Fruit fly (Drosophila melanogaster): ENCODE results near the gene TTLL3A.
A peak's percentile ranks its signal among the peaks of the same experiment; 100 is the strongest.

Gene TTLL3A

DNA sequence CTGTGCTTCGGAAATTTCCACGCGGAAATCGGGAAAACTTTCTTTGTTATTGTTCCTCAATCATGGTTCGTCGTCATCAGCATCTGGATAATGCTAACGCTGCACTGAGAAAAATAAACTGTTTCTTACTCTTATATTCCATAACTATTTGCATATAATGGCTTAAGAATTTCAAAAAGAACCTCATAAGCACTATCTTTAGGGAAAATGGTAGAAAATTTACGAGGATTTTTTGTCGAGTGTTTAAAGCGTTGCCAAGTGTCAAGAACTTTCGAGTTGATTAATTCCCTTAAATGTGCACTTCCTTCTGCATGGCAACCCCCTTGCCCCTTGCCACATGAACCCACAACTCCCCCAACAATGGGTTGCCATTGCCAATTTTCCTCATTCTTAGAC is 48.0 kb upstream of the TTLL3A start (continued):
- peak; percentile 29 for TF ChIP-seq repo (GFP tag; optimal IDR thresholded peaks at IDR 0.05)
- no peak for TF ChIP-seq pnt (GFP tag; optimal IDR thresholded peaks at IDR 0.05)
- TF ChIP-seq Oli (tag; optimal IDR thresholded peaks at IDR 0.05): peak; percentile 75
- no peak for TF ChIP-seq nom (GFP tag; optimal IDR thresholded peaks at IDR 0.05)
- TF ChIP-seq Neu2 (GFP tag; optimal IDR thresholded peaks at IDR 0.05; ENCODE audit: borderline replicate concordance): no peak
- peak; percentile 62 for TF ChIP-seq dati (GFP tag; IDR thresholded peaks at IDR 0.05)
- peak; percentile 57 for TF ChIP-seq tio (GFP tag; optimal IDR thresholded peaks at IDR 0.05)
- TF ChIP-seq CG4282 (GFP tag; optimal IDR thresholded peaks at IDR 0.05): no peak
- TF ChIP-seq fru (optimal IDR thresholded peaks at IDR 0.05): no peak
- TF ChIP-seq Sox100B (GFP tag; optimal IDR thresholded peaks at IDR 0.05): peak; percentile 64
- TF ChIP-seq PHDP (tag; optimal IDR thresholded peaks at IDR 0.05): peak; percentile 71
- TF ChIP-seq CG14965 (GFP tag; optimal IDR thresholded peaks at IDR 0.05; ENCODE audit: borderline replicate concordance): no peak
- no peak for TF ChIP-seq nau (GFP tag; optimal IDR thresholded peaks at IDR 0.05)
- TF ChIP-seq insv (GFP tag; optimal IDR thresholded peaks at IDR 0.05): no peak
- no peak for TF ChIP-seq Sry-β (GFP tag; optimal IDR thresholded peaks at IDR 0.05)
- peak; percentile 44 for TF ChIP-seq CG9932 (GFP tag; IDR thresholded peaks at IDR 0.05)
- peak; percentile 12 for TF ChIP-seq Mad (GFP tag; optimal IDR thresholded peaks at IDR 0.05)
- TF ChIP-seq Sox102F (GFP tag; optimal IDR thresholded peaks at IDR 0.05): peak; percentile 78
- TF ChIP-seq CG10321 (GFP tag; IDR thresholded peaks at IDR 0.05): no peak
- no peak for TF ChIP-seq crp (GFP tag; optimal IDR thresholded peaks at IDR 0.05)
- TF ChIP-seq Jarid2 (GFP tag; optimal IDR thresholded peaks at IDR 0.05): no peak
- TF ChIP-seq ase (GFP tag; IDR thresholded peaks at IDR 0.05): 0 out of 3 replicates have a peak, but pooled peaks have one; percentile 50
- no peak for TF ChIP-seq toy (GFP tag; IDR thresholded peaks at IDR 0.05)
- TF ChIP-seq mirr (GFP tag; optimal IDR thresholded peaks at IDR 0.05): no peak
- peak; percentile 9 for TF ChIP-seq org-1 (GFP tag; optimal IDR thresholded peaks at IDR 0.05)
- no peak for TF ChIP-seq pros (GFP tag; optimal IDR thresholded peaks at IDR 0.05)
- TF ChIP-seq BtbVII (GFP tag; optimal IDR thresholded peaks at IDR 0.05): no peak
- no peak for TF ChIP-seq CG5245 (GFP tag; optimal IDR thresholded peaks at IDR 0.05)
- no peak for TF ChIP-seq sug (tag; optimal IDR thresholded peaks at IDR 0.05)
- peak; percentile 30 for TF ChIP-seq Atf3 (GFP tag; optimal IDR thresholded peaks at IDR 0.05)
- TF ChIP-seq cas (GFP tag; IDR thresholded peaks at IDR 0.05): no peak
- TF ChIP-seq Atf6 (GFP tag; IDR thresholded peaks at IDR 0.05): peak; percentile 32
- TF ChIP-seq lmd (GFP tag; IDR thresholded peaks at IDR 0.05): no peak; the same call in 1 of the 2 replicates
- TF ChIP-seq Hey (tag; optimal IDR thresholded peaks at IDR 0.05): no peak
- peak; percentile 44 for TF ChIP-seq CG30403 (GFP tag; optimal IDR thresholded peaks at IDR 0.05)
- TF ChIP-seq CG32532 (GFP tag; IDR thresholded peaks at IDR 0.05): peak; percentile 48; the same call in 1 of the 2 replicates
- TF ChIP-seq Opbp (GFP tag; IDR thresholded peaks at IDR 0.05; ENCODE audit: partially characterized antibody): no peak
- TF ChIP-seq chn (GFP tag; optimal IDR thresholded peaks at IDR 0.05): no peak
- TF ChIP-seq fu2 (GFP tag; optimal IDR thresholded peaks at IDR 0.05): peak; percentile 50
- TF ChIP-seq lab (GFP tag; optimal IDR thresholded peaks at IDR 0.05): no peak
- TF ChIP-seq row (GFP tag; IDR thresholded peaks at IDR 0.05): no peak
- no peak for TF ChIP-seq CG1024 (GFP tag; IDR thresholded peaks at IDR 0.05)
- peak; percentile 63; the same call in 2 of the 3 replicates for TF ChIP-seq CG17361 (GFP tag; IDR thresholded peaks at IDR 0.05)
- TF ChIP-seq Pdp1 (GFP tag; optimal IDR thresholded peaks at IDR 0.05): peak; percentile 18 to 46
- TF ChIP-seq CG6791 (GFP tag; IDR thresholded peaks at IDR 0.05; ENCODE audit: partially characterized antibody): no peak
- TF ChIP-seq nerfin-2 (GFP tag; IDR thresholded peaks at IDR 0.05; ENCODE audit: partially characterized antibody): no peak
- TF ChIP-seq Dip2 (GFP tag; IDR thresholded peaks at IDR 0.05): no peak
- no peak for TF ChIP-seq CG7928 (GFP tag; optimal IDR thresholded peaks at IDR 0.05)
- no peak for TF ChIP-seq disco-r (GFP tag; optimal IDR thresholded peaks at IDR 0.05)
- peak; percentile 59 for TF ChIP-seq CG2202 (tag; optimal IDR thresholded peaks at IDR 0.05)
- peak; percentile 53 for TF ChIP-seq tx (GFP tag; optimal IDR thresholded peaks at IDR 0.05)
